Worm (Caenorhabditis elegans) whole organism, L2 larva: ENCODE results near the gene ajm-1.

ENCODE experiments used
- C34F6.9 ChIP-seq: fragments of 150-350 bp; optimal IDR thresholded peaks from 2 replicates; lab custom pipeline; 2014; ENCODE audit warnings: missing biosample characterization, missing genetic modification characterization
- F13H6.1 ChIP-seq: sonication (generic microtip); optimal IDR thresholded peaks from 2 replicates; lab custom pipeline; 2016; ENCODE audit warnings: missing genetic modification characterization, missing compliant biosample characterization
- R02D3.7 ChIP-seq: fragments of 150-350 bp; optimal IDR thresholded peaks from 2 replicates; lab custom pipeline; 2014; ENCODE audit warnings: missing biosample characterization, missing genetic modification characterization
- Y55F3AM.14 ChIP-seq: fragments of 200-800 bp; sonication (Bioruptor generic); optimal IDR thresholded peaks from 2 replicates; lab custom pipeline; 2018; ENCODE audit warnings: mild to moderate bottlenecking, missing genetic modification characterization, missing compliant biosample characterization
- ZK546.5 ChIP-seq: sonication (generic microtip); optimal IDR thresholded peaks from 2 replicates; lab custom pipeline; 2017; ENCODE audit warnings: missing biosample characterization, missing genetic modification characterization
- alr-1 ChIP-seq: fragments of 150-350 bp; optimal IDR thresholded peaks from 2 replicates; lab custom pipeline; 2014; ENCODE audit warnings: missing biosample characterization, missing genetic modification characterization
- aly-2 ChIP-seq: fragments of 150-350 bp; optimal IDR thresholded peaks from 2 replicates; lab custom pipeline; 2014; ENCODE audit warnings: missing biosample characterization, missing genetic modification characterization
- ama-1 ChIP-seq: fragments of 150-350 bp; optimal IDR thresholded peaks from 2 replicates; lab custom pipeline; 2018; ENCODE audit warnings: inconsistent platforms
- blmp-1 ChIP-seq: sonication (generic microtip); optimal IDR thresholded peaks from 2 replicates; lab custom pipeline; 2017; ENCODE audit warnings: missing genetic modification characterization, mild to moderate bottlenecking, missing compliant biosample characterization, antibody characterized with exemption, moderate library complexity; ENCODE audit not compliant: insufficient read depth
- ceh-82 ChIP-seq: fragments of 150-350 bp; optimal IDR thresholded peaks from 2 replicates; lab custom pipeline; 2014; ENCODE audit warnings: missing biosample characterization, missing genetic modification characterization
- crh-2 ChIP-seq: sonication (generic microtip); optimal IDR thresholded peaks from 2 replicates; lab custom pipeline; 2017; ENCODE audit warnings: missing biosample characterization, missing genetic modification characterization
- egl-27 ChIP-seq: sonication (generic microtip); optimal IDR thresholded peaks from 3 replicates; lab custom pipeline; 2017; ENCODE audit warnings: missing biosample characterization, missing genetic modification reagents, missing genetic modification characterization
- gmeb-1 ChIP-seq: fragments of 150-350 bp; optimal IDR thresholded peaks from 2 replicates; lab custom pipeline; 2014; ENCODE audit warnings: missing biosample characterization, missing genetic modification characterization
- lin-11 ChIP-seq: fragments of 150-350 bp; sonication (generic microtip); optimal IDR thresholded peaks from 2 replicates; lab custom pipeline; 2014; ENCODE audit warnings: missing biosample characterization, missing genetic modification characterization, inconsistent platforms, mixed read lengths
- lin-13 ChIP-seq: fragments of 150-350 bp; optimal IDR thresholded peaks from 2 replicates; lab custom pipeline; 2014; ENCODE audit warnings: missing biosample characterization, missing genetic modification reagents, missing genetic modification characterization
- lin-39 ChIP-seq: fragments of 150-350 bp; optimal IDR thresholded peaks from 2 replicates; lab custom pipeline; 2014; ENCODE audit warnings: missing biosample characterization, missing genetic modification reagents, missing genetic modification characterization
- lsy-2 ChIP-seq, 2 experiments: fragments of 150-350 bp in 1 of 2; sonication (generic microtip) in 1 of 2; optimal IDR thresholded peaks; 2 replicates each; lab custom pipeline; 2014 to 2017; ENCODE audit warnings: missing biosample characterization in 2 of 2, missing genetic modification characterization in 2 of 2
- mbf-1 ChIP-seq: sonication (generic microtip); optimal IDR thresholded peaks from 2 replicates; lab custom pipeline; 2017; ENCODE audit warnings: missing biosample characterization, missing genetic modification characterization
- mdl-1 ChIP-seq, 2 experiments: fragments of 150-350 bp in 1 of 2; sonication (generic microtip) in 1 of 2; optimal IDR thresholded peaks; 2 replicates each; lab custom pipeline; 2017; ENCODE audit warnings: missing biosample characterization in 2 of 2, missing genetic modification characterization in 2 of 2
- nhr-10 ChIP-seq: sonication (generic microtip); optimal IDR thresholded peaks from 2 replicates; lab custom pipeline; 2017; ENCODE audit warnings: missing biosample characterization, missing genetic modification characterization
- nhr-129 ChIP-seq: fragments of 150-350 bp; optimal IDR thresholded peaks from 2 replicates; lab custom pipeline; 2014; ENCODE audit warnings: missing biosample characterization, missing genetic modification characterization
- nhr-21 ChIP-seq: fragments of 150-350 bp; optimal IDR thresholded peaks from 2 replicates; lab custom pipeline; 2014; ENCODE audit warnings: missing biosample characterization, missing genetic modification characterization
- nhr-25 ChIP-seq: fragments of 150-350 bp; sonication (generic microtip); optimal IDR thresholded peaks from 3 replicates; lab custom pipeline; 2014; ENCODE audit warnings: missing biosample characterization, missing genetic modification characterization
- nhr-6 ChIP-seq: fragments of 150-350 bp; optimal IDR thresholded peaks from 2 replicates; lab custom pipeline; 2014; ENCODE audit warnings: missing biosample characterization, missing genetic modification characterization
- nhr-77 ChIP-seq: fragments of 150-350 bp; optimal IDR thresholded peaks from 2 replicates; lab custom pipeline; 2014; ENCODE audit warnings: missing biosample characterization, missing genetic modification characterization
- skn-1 ChIP-seq: sonication (generic microtip); optimal IDR thresholded peaks from 2 replicates; lab custom pipeline; 2017; ENCODE audit warnings: missing biosample characterization, missing genetic modification characterization
- sma-3 ChIP-seq: sonication (generic microtip); optimal IDR thresholded peaks from 2 replicates; lab custom pipeline; 2016; ENCODE audit warnings: missing genetic modification reagents, missing genetic modification characterization, missing compliant biosample characterization
- sma-9 ChIP-seq, 2 experiments: fragments of 150-350 bp in 1 of 2; sonication (generic microtip) in 1 of 2; optimal IDR thresholded peaks; 2 replicates each; lab custom pipeline; 2014 to 2016; ENCODE audit warnings: missing genetic modification characterization in 2 of 2, mild to moderate bottlenecking in 1 of 2, missing biosample characterization in 1 of 2, missing compliant biosample characterization in 1 of 2, missing genetic modification reagents in 1 of 2, moderate library complexity in 1 of 2
- snpc-4 ChIP-seq: fragments of 150-350 bp; optimal IDR thresholded peaks from 2 replicates; lab custom pipeline; 2014; ENCODE audit warnings: missing biosample characterization, missing genetic modification characterization
- unc-39 ChIP-seq: fragments of 150-350 bp; optimal IDR thresholded peaks from 2 replicates; lab custom pipeline; 2014; ENCODE audit warnings: missing biosample characterization, missing genetic modification characterization
- unc-55 ChIP-seq: fragments of 150-350 bp; sonication (generic microtip); optimal IDR thresholded peaks from 3 replicates; lab custom pipeline; 2014; ENCODE audit warnings: missing biosample characterization, missing genetic modification reagents, missing genetic modification characterization
- unc-62 ChIP-seq: fragments of 150-350 bp; optimal IDR thresholded peaks from 2 replicates; lab custom pipeline; 2014; ENCODE audit warnings: missing biosample characterization, missing genetic modification reagents, missing genetic modification characterization
- ztf-11 ChIP-seq: sonication (generic microtip); optimal IDR thresholded peaks from 2 replicates; lab custom pipeline; 2017; ENCODE audit warnings: missing biosample characterization, missing genetic modification characterization
- ztf-4 ChIP-seq: fragments of 150-350 bp; optimal IDR thresholded peaks from 2 replicates; lab custom pipeline; 2014; ENCODE audit warnings: missing biosample characterization, missing genetic modification characterization

ajm-1 gene

ce11 chrX:9053426-9053825 lies 29.3 kb upstream of the ajm-1 start:
- TF ChIP-seq lin-39 (tag; lab: Kevin White, UChicago) = no peak
- TF ChIP-seq mdl-1 (tag; optimal IDR thresholded peaks at IDR 0.05; lab: Kevin White, UChicago) = no peak
- peak; percentile 16 for TF ChIP-seq sma-3 (GFP tag; lab: Kevin White, UChicago)
- TF ChIP-seq skn-1 (tag; lab: Kevin White, UChicago) = no peak
- no peak for TF ChIP-seq unc-62 (GFP tag; lab: Kevin White, UChicago)
- no peak for TF ChIP-seq lin-11 (tag; lab: Kevin White, UChicago)
- TF ChIP-seq egl-27 (tag; lab: Kevin White, UChicago) = no peak
- TF ChIP-seq crh-2 (tag; lab: Kevin White, UChicago) = no peak
- no peak for TF ChIP-seq Y55F3AM.14

- TF ChIP-seq lin-13 (GFP tag; lab: Kevin White, UChicago) = no peak
- TF ChIP-seq ZK546.5 = no peak
- no peak for TF ChIP-seq snpc-4 (tag; lab: Kevin White, UChicago)
- no peak for TF ChIP-seq ceh-82
- TF ChIP-seq blmp-1 = no peak
- TF ChIP-seq nhr-25 = no peak
- no peak for TF ChIP-seq nhr-10 (tag; lab: Kevin White, UChicago)
- no peak for TF ChIP-seq ztf-11 (tag; lab: Kevin White, UChicago)
- TF ChIP-seq Y55F3AM.14 = no peak
- TF ChIP-seq unc-39 = no peak
- no peak for TF ChIP-seq ama-1
- TF ChIP-seq F13H6.1 (tag; lab: Kevin White, UChicago) = no peak
- TF ChIP-seq nhr-6 (tag; lab: Kevin White, UChicago) = no peak
- no peak for TF ChIP-seq ztf-4 (tag; lab: Kevin White, UChicago)
- TF ChIP-seq nhr-129 (tag; lab: Kevin White, UChicago) = no peak
- TF ChIP-seq aly-2 (tag; lab: Kevin White, UChicago) = no peak
- TF ChIP-seq sma-9 (GFP tag; optimal IDR thresholded peaks at IDR 0.05; lab: Kevin White, UChicago) = no peak
- TF ChIP-seq sma-9 (tag; optimal IDR thresholded peaks at IDR 0.05; lab: Kevin White, UChicago) = no peak
These were observed 25.4 kb upstream of the ajm-1 start, which contains the start of gene F47E1.2 for ce11 chrX:9057352-9057751. F47E1.2 (plus strand) TSS chrX:9057652.

- no peak for TF ChIP-seq sma-9 (GFP tag; optimal IDR thresholded peaks at IDR 0.05; lab: Kevin White, UChicago)
- no peak for TF ChIP-seq sma-9 (tag; optimal IDR thresholded peaks at IDR 0.05; lab: Kevin White, UChicago)
- TF ChIP-seq nhr-129 (tag; lab: Kevin White, UChicago) = no peak
- TF ChIP-seq ztf-11 (tag; lab: Kevin White, UChicago) = no peak
- TF ChIP-seq lin-39 (tag; lab: Kevin White, UChicago) = no peak
- no peak for TF ChIP-seq C34F6.9 (tag; lab: Kevin White, UChicago)
- no peak for TF ChIP-seq egl-27 (tag; lab: Kevin White, UChicago)
- TF ChIP-seq blmp-1 = no peak
- TF ChIP-seq aly-2 (tag; lab: Kevin White, UChicago) = no peak
- TF ChIP-seq ama-1 = no peak
- no peak for TF ChIP-seq Y55F3AM.14
- TF ChIP-seq R02D3.7 = no peak
- TF ChIP-seq ZK546.5 = no peak
- no peak for TF ChIP-seq gmeb-1
- TF ChIP-seq, all 48 proteins: peak for 0
These were observed 20.2 kb upstream of the ajm-1 start, which contains the start of gene F47E1.4 for ce11 chrX:9062523-9062922. F47E1.4 (plus strand) TSS chrX:9062823.

DNA sequence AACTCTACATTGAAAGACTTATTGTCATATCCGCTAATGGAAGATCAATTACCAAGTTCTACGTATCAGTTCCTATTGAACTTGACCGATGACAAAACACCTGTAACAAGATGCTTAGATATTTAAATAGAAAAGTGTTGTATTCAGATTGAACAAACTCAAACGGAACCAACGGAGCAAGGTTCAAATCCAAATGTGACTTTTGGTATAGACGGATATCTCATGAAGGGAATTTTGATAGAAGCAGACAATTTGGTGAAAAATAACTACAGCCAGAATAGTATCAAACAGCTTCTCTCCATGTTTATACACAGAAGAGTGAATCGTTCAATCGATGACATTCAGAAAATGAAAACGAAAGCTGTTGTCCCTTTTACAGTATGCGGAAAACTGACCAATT lies 19.3 kb upstream of the ajm-1 start:
- no peak for TF ChIP-seq nhr-129 (tag; lab: Kevin White, UChicago)
- TF ChIP-seq alr-1 (tag; lab: Kevin White, UChicago) = no peak
- no peak for TF ChIP-seq mbf-1 (tag; lab: Kevin White, UChicago)
- no peak for TF ChIP-seq blmp-1

DNA sequence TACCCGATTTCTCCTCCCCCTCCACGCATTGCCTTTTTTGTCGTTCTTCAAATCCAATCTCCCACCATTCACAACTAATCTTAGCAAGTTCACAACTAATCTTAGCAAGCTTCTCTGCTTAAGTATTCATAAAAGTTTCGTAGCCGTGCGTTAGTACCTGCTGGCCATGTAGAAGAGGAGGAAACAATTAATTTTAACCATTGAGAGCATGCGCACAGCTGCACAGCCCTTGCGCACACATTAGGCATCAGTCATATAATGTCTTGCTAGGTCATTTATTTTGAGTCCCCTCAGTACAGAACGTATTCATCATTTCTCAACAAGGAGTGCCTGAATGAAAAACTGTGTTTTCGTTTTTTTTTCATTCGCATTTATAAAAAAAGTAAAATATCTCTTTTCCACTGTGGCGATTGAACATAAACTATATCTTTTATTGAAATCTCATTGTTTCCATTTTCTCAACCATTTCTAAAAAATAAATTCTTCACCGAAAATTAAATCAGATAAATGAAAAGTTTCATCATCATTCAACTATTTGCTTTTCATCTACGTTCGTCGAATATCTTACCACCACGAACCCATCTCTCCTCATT lies 15.4 kb upstream of the ajm-1 start:
- TF ChIP-seq lin-13 (GFP tag; lab: Kevin White, UChicago) (no peak), nhr-77 (tag; lab: Kevin White, UChicago) (no peak), unc-55 (GFP tag; lab: Kevin White, UChicago) (peak; percentile 7), nhr-21 (tag; lab: Kevin White, UChicago) (no peak), lsy-2 (tag; optimal IDR thresholded peaks at IDR 0.05; lab: Kevin White, UChicago) (no peak), Y55F3AM.14 (no peak)
